Fruit fly (Drosophila melanogaster) whole organism, pupa: Measurements from ENCODE around the gene Osbp.
A peak's percentile ranks its signal among the peaks of the same experiment; 100 is the strongest.

Experiments used
- CG10348 ChIP-seq: fragments of 200-800 bp; sonication (Bioruptor generic); IDR thresholded peaks from 2 replicates; pipeline ENCODE4 v1.3.6; 2022; ENCODE audit warnings: missing biosample characterization, missing genetic modification characterization
- CG15710 ChIP-seq: fragments of 200-800 bp; sonication (Bioruptor generic); optimal IDR thresholded peaks from 2 replicates; lab custom pipeline; 2018; ENCODE audit warnings: missing biosample characterization, mild to moderate bottlenecking, missing genetic modification characterization, moderate library complexity
- CG17806 ChIP-seq: fragments of 200-800 bp; sonication (Bioruptor generic); optimal IDR thresholded peaks from 2 replicates; lab custom pipeline; 2018; ENCODE audit warnings: missing biosample characterization, mild to moderate bottlenecking, missing genetic modification characterization, moderate library complexity
- CG32121 ChIP-seq: fragments of 200-800 bp; sonication (Bioruptor generic); IDR thresholded peaks from 2 replicates; pipeline ENCODE4 v1.3.6; 2022; ENCODE audit warnings: missing biosample characterization, missing genetic modification characterization
- CG8301 ChIP-seq: fragments of 200-800 bp; sonication (Bioruptor generic); optimal IDR thresholded peaks from 2 replicates; lab custom pipeline; 2018; ENCODE audit warnings: missing biosample characterization, mild to moderate bottlenecking, missing genetic modification characterization
- Pif1B ChIP-seq: fragments of 200-800 bp; sonication (Bioruptor generic); optimal IDR thresholded peaks from 3 replicates; lab custom pipeline; 2016; ENCODE audit warnings: missing biosample characterization, missing genetic modification characterization

dm6 chr3R:24965403-24965802 is 27.4 kb upstream of the Osbp start:
- TF ChIP-seq CG32121 (GFP tag; lab: Robert Waterston, UW) (no peak), CG17806 (no peak), CG15710 (no peak), Pif1B (GFP tag; lab: Kevin White, UChicago) (no peak), CG10348 (GFP tag; lab: Robert Waterston, UW) (no peak), CG8301 (peak; percentile 30)
